Fruit fly (Drosophila melanogaster) Kc167 (cell line): ENCODE measurements around the gene Pgant4.

Source experiments
- Myc ChIP-seq: fragments of >200 bp; optimal IDR thresholded peaks from 2 replicates; lab custom pipeline; 2017; ENCODE audit warnings: missing external identifiers
- Sin3A ChIP-seq: fragments of >200 bp; optimal IDR thresholded peaks from 2 replicates; lab custom pipeline; 2018; ENCODE audit warnings: missing external identifiers
- h ChIP-seq: fragments of >200 bp; optimal IDR thresholded peaks from 3 replicates; lab custom pipeline; 2018; ENCODE audit warnings: missing external identifiers
- insv ChIP-seq: fragments of >200 bp; optimal IDR thresholded peaks from 3 replicates; lab custom pipeline; 2018; ENCODE audit warnings: missing external identifiers
- psq ChIP-seq: fragments of >200 bp; optimal IDR thresholded peaks from 2 replicates; lab custom pipeline; 2017; ENCODE audit warnings: missing external identifiers
- ttk ChIP-seq: sonication (Bioruptor generic); optimal IDR thresholded peaks from 2 replicates; lab custom pipeline; 2017; ENCODE audit warnings: missing external identifiers

The Pgant4 gene

dm6 chr2L:3484759-3485158 lies 12.4 kb downstream of the Pgant4 start:
- TF ChIP-seq Myc (no peak), ttk (lab: Kevin White, UChicago) (no peak), Sin3A (no peak), psq (lab: Kevin White, UChicago) (no peak), insv (lab: Kevin White, UChicago) (no peak), h (no peak)

dm6 chr2L:3485506-3485905 lies 13.1 kb downstream of the Pgant4 start:
- TF ChIP-seq insv (lab: Kevin White, UChicago) (no peak), Myc (no peak), h (no peak), ttk (lab: Kevin White, UChicago) (no peak), Sin3A (no peak), psq (lab: Kevin White, UChicago) (no peak)

dm6 chr2L:3490971-3491370 lies 18.6 kb downstream of the Pgant4 start, which contains the start of gene CG15414:
Gene CG15414, minus strand, starts transcription at chr2L:3491071.
- TF ChIP-seq insv (lab: Kevin White, UChicago) = no peak
- no peak for TF ChIP-seq Sin3A
- no peak for TF ChIP-seq psq (lab: Kevin White, UChicago)
- TF ChIP-seq Myc = no peak
- TF ChIP-seq h = no peak
- no peak for TF ChIP-seq ttk (lab: Kevin White, UChicago)

dm6 chr2L:3493475-3493874 lies 21.1 kb downstream of the Pgant4 start:
- TF ChIP-seq insv (lab: Kevin White, UChicago) (no peak), psq (lab: Kevin White, UChicago) (no peak), Myc (no peak), h (no peak), Sin3A (no peak), ttk (lab: Kevin White, UChicago) (no peak)

- TF ChIP-seq Myc (no peak), Sin3A (no peak), insv (lab: Kevin White, UChicago) (no peak), h (no peak), ttk (lab: Kevin White, UChicago) (no peak), psq (lab: Kevin White, UChicago) (no peak)
Observed at dm6 chr2L:3495465-3495864, 23.1 kb downstream of the Pgant4 start.

- no peak for TF ChIP-seq insv (lab: Kevin White, UChicago)
- no peak for TF ChIP-seq Myc
- TF ChIP-seq h = no peak
- TF ChIP-seq psq (lab: Kevin White, UChicago) = no peak
- TF ChIP-seq ttk (lab: Kevin White, UChicago) = no peak
- no peak for TF ChIP-seq Sin3A
Observed at dm6 chr2L:3504851-3505250, 32.4 kb downstream of the Pgant4 start.

- no peak for TF ChIP-seq Sin3A
- TF ChIP-seq h = no peak
- TF ChIP-seq Myc = no peak
- no peak for TF ChIP-seq psq (lab: Kevin White, UChicago)
- no peak for TF ChIP-seq insv (lab: Kevin White, UChicago)
- TF ChIP-seq ttk (lab: Kevin White, UChicago) = no peak
Observed at dm6 chr2L:3506322-3506721, 33.9 kb downstream of the Pgant4 start.

- no peak for TF ChIP-seq ttk (lab: Kevin White, UChicago)
- TF ChIP-seq insv (lab: Kevin White, UChicago) = no peak
- no peak for TF ChIP-seq Sin3A
- no peak for TF ChIP-seq Myc
- no peak for TF ChIP-seq h
- TF ChIP-seq psq (lab: Kevin White, UChicago) = no peak
Observed at dm6 chr2L:3506806-3507205, 34.4 kb downstream of the Pgant4 start.

- no peak for TF ChIP-seq Sin3A
- no peak for TF ChIP-seq ttk (lab: Kevin White, UChicago)
- no peak for TF ChIP-seq Myc
- no peak for TF ChIP-seq insv (lab: Kevin White, UChicago)
- no peak for TF ChIP-seq psq (lab: Kevin White, UChicago)
- TF ChIP-seq h = no peak
Observed at dm6 chr2L:3507209-3508164, 35.1 kb downstream of the Pgant4 start, which contains the start of gene tim. Gene tim, minus strand, starts transcription at chr2L:3508119.

- TF ChIP-seq psq (lab: Kevin White, UChicago) (no peak), h (no peak), insv (lab: Kevin White, UChicago) (no peak), Myc (no peak)
Observed at dm6 chr2L:3510002-3510401, 37.6 kb downstream of the Pgant4 start, which contains the start of gene CG31954. Gene CG31954, minus strand, starts transcription at chr2L:3510102.

dm6 chr2L:3514569-3515191 lies 42.3 kb downstream of the Pgant4 start, which contains the start of the genes LeuRS and CG17593:
Gene LeuRS, minus strand, starts transcription at chr2L:3514656.
Gene CG17593, plus strand, starts transcription at chr2L:3514872.
- TF ChIP-seq Myc = no peak
- no peak for TF ChIP-seq h
- TF ChIP-seq ttk (lab: Kevin White, UChicago) = no peak
- TF ChIP-seq psq (lab: Kevin White, UChicago) = no peak
- no peak for TF ChIP-seq insv (lab: Kevin White, UChicago)
- no peak for TF ChIP-seq Sin3A

- TF ChIP-seq Sin3A (no peak), ttk (lab: Kevin White, UChicago) (no peak), psq (lab: Kevin White, UChicago) (no peak), Myc (no peak), h (no peak), insv (lab: Kevin White, UChicago) (no peak)
Observed at dm6 chr2L:3519551-3519950, 47.1 kb downstream of the Pgant4 start, which contains the start of the genes CG3213 and CG8851. Gene CG3213, minus strand, starts transcription at chr2L:3519651. Gene CG8851, plus strand, starts transcription at chr2L:3519677.
